Worm (Caenorhabditis elegans) whole organism, L2 larva: ENCODE data around the gene yars-2.

ENCODE experiments used
- blmp-1 ChIP-seq: sonication (generic microtip); optimal IDR thresholded peaks from 2 replicates; lab custom pipeline; 2017; ENCODE audit warnings: missing genetic modification characterization, mild to moderate bottlenecking, missing compliant biosample characterization, antibody characterized with exemption, moderate library complexity; ENCODE audit not compliant: insufficient read depth
- lin-11 ChIP-seq: fragments of 150-350 bp; sonication (generic microtip); optimal IDR thresholded peaks from 2 replicates; lab custom pipeline; 2014; ENCODE audit warnings: missing biosample characterization, missing genetic modification characterization, inconsistent platforms, mixed read lengths
- snpc-4 ChIP-seq: fragments of 150-350 bp; optimal IDR thresholded peaks from 2 replicates; lab custom pipeline; 2014; ENCODE audit warnings: missing biosample characterization, missing genetic modification characterization

DNA sequence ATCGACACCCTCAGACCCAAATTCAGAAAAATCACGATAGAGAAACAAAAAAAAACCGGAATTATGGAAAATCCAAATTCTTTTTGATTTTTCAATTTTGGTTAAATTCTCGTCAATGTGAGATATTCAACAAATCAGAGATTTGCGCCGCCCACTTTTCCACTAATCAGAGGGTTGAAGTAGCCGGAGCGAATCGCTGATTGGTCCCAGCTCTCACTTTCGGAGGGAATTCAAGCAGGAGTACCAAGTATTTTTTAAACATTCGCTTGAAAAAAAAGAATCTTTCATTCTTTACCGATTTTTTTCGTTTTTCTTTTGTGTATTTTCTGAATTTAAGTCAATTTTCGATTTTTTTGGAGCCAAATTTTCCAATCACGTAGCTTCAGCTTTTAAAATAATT is 6.5 kb downstream of the yars-2 start:
- TF ChIP-seq snpc-4 (no peak), lin-11 (tag; lab: Kevin White, UChicago) (no peak), blmp-1 (tag; lab: Kevin White, UChicago) (no peak)
